Fruit fly (Drosophila melanogaster) whole organism, embryonic: ENCODE data around the gene Dus1.
A peak's percentile ranks its signal among the peaks of the same experiment; 100 is the strongest.

Experiments used
- ATbp ChIP-seq: fragments of 200-800 bp; sonication (Bioruptor generic); optimal IDR thresholded peaks from 2 replicates; lab custom pipeline; 2017; ENCODE audit warnings: missing biosample characterization, mild to moderate bottlenecking, missing genetic modification characterization, missing genetic modification reagents
- Asciz ChIP-seq: fragments of 200-800 bp; sonication (Bioruptor generic); optimal IDR thresholded peaks from 2 replicates; lab custom pipeline; 2017; ENCODE audit warnings: missing biosample characterization, mild to moderate bottlenecking, missing genetic modification characterization, missing genetic modification reagents
- Bteb2 ChIP-seq: fragments of 200-800 bp; sonication (Bioruptor generic); optimal IDR thresholded peaks from 2 replicates; lab custom pipeline; 2016; ENCODE audit warnings: missing biosample characterization, missing genetic modification characterization
- CG10366 ChIP-seq: fragments of 200-800 bp; sonication (Bioruptor generic); IDR thresholded peaks from 2 replicates; pipeline ENCODE4 v1.3.6; 2022; ENCODE audit warnings: missing biosample characterization, missing genetic modification characterization
- CG12104 ChIP-seq: fragments of 200-800 bp; sonication (Bioruptor generic); optimal IDR thresholded peaks from 3 replicates; lab custom pipeline; 2016; ENCODE audit warnings: missing biosample characterization, missing genetic modification characterization
- CG12155 ChIP-seq: fragments of 200-800 bp; sonication (Bioruptor generic); optimal IDR thresholded peaks from 3 replicates; lab custom pipeline; 2016; ENCODE audit warnings: missing biosample characterization, missing genetic modification characterization
- CG13296 ChIP-seq: fragments of 200-800 bp; sonication (Bioruptor generic); optimal IDR thresholded peaks from 3 replicates; lab custom pipeline; 2018; ENCODE audit warnings: missing biosample characterization, mild to moderate bottlenecking, missing genetic modification characterization
- CG13894 ChIP-seq: fragments of 200-800 bp; sonication (Bioruptor generic); optimal IDR thresholded peaks from 3 replicates; lab custom pipeline; 2018; ENCODE audit warnings: missing biosample characterization, mild to moderate bottlenecking, missing genetic modification characterization, moderate library complexity
- CG14860 ChIP-seq: fragments of 200-800 bp; sonication (Bioruptor generic); IDR thresholded peaks from 3 replicates; pipeline ENCODE4 v1.3.6; 2022; ENCODE audit warnings: missing biosample characterization, missing genetic modification characterization; ENCODE audit not compliant: partially characterized antibody
- CG1603 ChIP-seq: fragments of 200-800 bp; sonication (Bioruptor generic); optimal IDR thresholded peaks from 2 replicates; lab custom pipeline; 2019; ENCODE audit warnings: missing biosample characterization, mild to moderate bottlenecking, missing genetic modification characterization, moderate library complexity
- CG17186 ChIP-seq: fragments of 200-800 bp; sonication (Bioruptor generic); optimal IDR thresholded peaks from 3 replicates; lab custom pipeline; 2017; ENCODE audit warnings: missing biosample characterization, missing genetic modification reagents, missing genetic modification characterization
- CG1792 ChIP-seq: fragments of 200-800 bp; sonication (Bioruptor generic); optimal IDR thresholded peaks from 2 replicates; lab custom pipeline; 2016; ENCODE audit warnings: missing biosample characterization, missing genetic modification characterization
- CG1832 ChIP-seq: fragments of 200-800 bp; sonication (Bioruptor generic); optimal IDR thresholded peaks from 2 replicates; lab custom pipeline; 2017; ENCODE audit warnings: missing biosample characterization, mild to moderate bottlenecking, missing genetic modification characterization, inconsistent platforms
- CG2678 ChIP-seq: fragments of 200-800 bp; sonication (Bioruptor generic); optimal IDR thresholded peaks from 3 replicates; lab custom pipeline; 2019; ENCODE audit warnings: missing biosample characterization, mild to moderate bottlenecking, missing genetic modification characterization, moderate library complexity
- CG30020 ChIP-seq: fragments of 200-800 bp; optimal IDR thresholded peaks from 2 replicates; lab custom pipeline; 2019; ENCODE audit warnings: missing biosample characterization, mild to moderate bottlenecking, missing genetic modification characterization, moderate library complexity
- CG31224 ChIP-seq: fragments of 200-800 bp; sonication (Bioruptor generic); IDR thresholded peaks from 2 replicates; pipeline ENCODE4 v1.3.6; 2022; ENCODE audit warnings: missing biosample characterization, missing genetic modification characterization
- CG31388 ChIP-seq: fragments of 200-800 bp; sonication (Bioruptor generic); optimal IDR thresholded peaks from 2 replicates; lab custom pipeline; 2016; ENCODE audit warnings: missing biosample characterization, missing genetic modification characterization
- CG4424 ChIP-seq: fragments of 200-800 bp; sonication (Bioruptor generic); optimal IDR thresholded peaks from 3 replicates; lab custom pipeline; 2016; ENCODE audit warnings: missing biosample characterization, missing genetic modification characterization
- CG4820 ChIP-seq: fragments of 200-800 bp; sonication (Bioruptor generic); optimal IDR thresholded peaks from 3 replicates; lab custom pipeline; 2016; ENCODE audit warnings: missing biosample characterization, missing genetic modification characterization
- CG6175 ChIP-seq: fragments of 200-800 bp; sonication (Bioruptor generic); IDR thresholded peaks from 3 replicates; pipeline ENCODE4 v1.3.6; 2022; ENCODE audit warnings: missing biosample characterization, missing genetic modification characterization
- CG9215 ChIP-seq: fragments of 200-800 bp; sonication (Bioruptor generic); IDR thresholded peaks from 2 replicates; pipeline ENCODE4 v1.3.6; 2022; ENCODE audit warnings: missing biosample characterization, missing genetic modification characterization
- CG9727 ChIP-seq: fragments of 200-800 bp; sonication (Bioruptor generic); optimal IDR thresholded peaks from 3 replicates; lab custom pipeline; 2017; ENCODE audit warnings: missing biosample characterization, mild to moderate bottlenecking, missing genetic modification characterization
- CTCF ChIP-seq: fragments of 200-800 bp; sonication (Bioruptor generic); optimal IDR thresholded peaks from 2 replicates; lab custom pipeline; 2017; ENCODE audit warnings: missing biosample characterization, mild to moderate bottlenecking, missing genetic modification characterization, moderate library complexity
- Ets65A ChIP-seq: fragments of 200-800 bp; sonication (Bioruptor generic); peaks from one replicate; lab custom pipeline; 2016; ENCODE audit warnings: missing biosample characterization, missing genetic modification characterization
- HHEX ChIP-seq: fragments of 200-800 bp; sonication (Bioruptor generic); optimal IDR thresholded peaks from 3 replicates; lab custom pipeline; 2017; ENCODE audit warnings: missing biosample characterization, mild to moderate bottlenecking, missing genetic modification characterization, missing genetic modification reagents
- Lim3 ChIP-seq: fragments of 200-800 bp; sonication (Bioruptor generic); IDR thresholded peaks from 2 replicates; pipeline ENCODE4 v1.3.6; 2022; ENCODE audit warnings: missing biosample characterization, missing genetic modification characterization
- MESR4 ChIP-seq: fragments of 200-800 bp; sonication (Bioruptor generic); optimal IDR thresholded peaks from 2 replicates; lab custom pipeline; 2018; ENCODE audit warnings: missing biosample characterization, mild to moderate bottlenecking, missing genetic modification characterization, moderate library complexity
- Med ChIP-seq: fragments of 200-800 bp; sonication (Bioruptor generic); peaks from one replicate; lab custom pipeline; 2016; ENCODE audit warnings: missing biosample characterization, missing genetic modification characterization, mild to moderate bottlenecking, inconsistent platforms, moderate library complexity
- Rx ChIP-seq: fragments of 200-800 bp; sonication (Bioruptor generic); IDR thresholded peaks from 2 replicates; pipeline ENCODE4 v1.3.6; 2022; ENCODE audit warnings: missing biosample characterization, missing genetic modification characterization
- Side ChIP-seq: fragments of 200-800 bp; sonication (Bioruptor generic); optimal IDR thresholded peaks from 2 replicates; lab custom pipeline; 2016; ENCODE audit warnings: missing biosample characterization, missing genetic modification characterization
- Sin3A ChIP-seq: fragments of >200 bp; optimal IDR thresholded peaks from 2 replicates; lab custom pipeline; 2018
- YL-1 ChIP-seq: fragments of 200-800 bp; sonication (Bioruptor generic); optimal IDR thresholded peaks from 3 replicates; lab custom pipeline; 2017; ENCODE audit warnings: missing biosample characterization, mild to moderate bottlenecking, missing genetic modification characterization
- ara ChIP-seq: fragments of 200-800 bp; sonication (Bioruptor generic); IDR thresholded peaks from 2 replicates; pipeline ENCODE4 v1.3.6; 2022; ENCODE audit warnings: missing biosample characterization, missing genetic modification characterization
- btn ChIP-seq: fragments of 200-800 bp; sonication (Bioruptor generic); optimal IDR thresholded peaks from 2 replicates; lab custom pipeline; 2016; ENCODE audit warnings: missing biosample characterization, missing genetic modification characterization
- crp ChIP-seq, 2 experiments: fragments of 200-800 bp; sonication (Bioruptor generic); optimal IDR thresholded peaks; 2 replicates in 1 of 2; 3 replicates in 1 of 2; lab custom pipeline; 2017; ENCODE audit warnings: missing biosample characterization in 2 of 2, missing genetic modification characterization in 2 of 2, mild to moderate bottlenecking in 1 of 2, moderate library complexity in 1 of 2
- dmrt11E ChIP-seq: fragments of 200-800 bp; sonication (Bioruptor generic); optimal IDR thresholded peaks from 3 replicates; lab custom pipeline; 2018; ENCODE audit warnings: missing biosample characterization, mild to moderate bottlenecking, missing genetic modification characterization, moderate library complexity
- dpn ChIP-seq, 2 experiments: fragments of 200-800 bp; sonication (Bioruptor generic); optimal IDR thresholded peaks; 3 replicates each; lab custom pipeline; 2016; ENCODE audit warnings: missing biosample characterization in 2 of 2, missing genetic modification characterization in 2 of 2
- gfzf ChIP-seq: fragments of 200-800 bp; sonication (Bioruptor generic); optimal IDR thresholded peaks from 2 replicates; lab custom pipeline; 2016; ENCODE audit warnings: missing biosample characterization, mild to moderate bottlenecking, missing genetic modification characterization, moderate library complexity
- hb ChIP-seq: fragments of 200-800 bp; sonication (Bioruptor generic); IDR thresholded peaks from 3 replicates; pipeline ENCODE4 v1.3.6; 2022; ENCODE audit warnings: missing biosample characterization, missing genetic modification characterization; ENCODE audit not compliant: partially characterized antibody
- hkb ChIP-seq, 2 experiments: fragments of 200-800 bp in 1 of 2; fragments of >200 bp in 1 of 2; sonication (Bioruptor generic) in 1 of 2; IDR thresholded peaks in 1 of 2; optimal IDR thresholded peaks in 1 of 2; 2 replicates each; pipeline versions ENCODE4 v1.3.6 to Lab custom; 2017 to 2022; ENCODE audit warnings: missing biosample characterization in 1 of 2, missing genetic modification characterization in 1 of 2
- kay ChIP-seq: fragments of 200-800 bp; sonication (Bioruptor generic); optimal IDR thresholded peaks from 2 replicates; lab custom pipeline; 2016; ENCODE audit warnings: missing biosample characterization, missing genetic modification characterization
- onecut ChIP-seq: fragments of 200-800 bp; sonication (Bioruptor generic); IDR thresholded peaks from 2 replicates; pipeline ENCODE4 v1.3.6; 2022; ENCODE audit warnings: missing biosample characterization, missing genetic modification characterization
- peb ChIP-seq: fragments of 200-800 bp; sonication (Bioruptor generic); IDR thresholded peaks from 2 replicates; pipeline ENCODE4 v1.3.6; 2022; ENCODE audit warnings: missing biosample characterization, missing genetic modification characterization
- pfk ChIP-seq: fragments of 200-800 bp; sonication (Bioruptor generic); optimal IDR thresholded peaks from 2 replicates; lab custom pipeline; 2018; ENCODE audit warnings: missing biosample characterization, mild to moderate bottlenecking, missing genetic modification characterization, moderate library complexity
- sc ChIP-seq, 3 experiments: fragments of >200 bp in 2 of 3; fragments of 200-800 bp in 1 of 3; sonication (Bioruptor generic) in 1 of 3; optimal IDR thresholded peaks; 2 replicates in 2 of 3; 3 replicates in 1 of 3; lab custom pipeline; 2017; ENCODE audit warnings: mild to moderate bottlenecking in 1 of 3, missing biosample characterization in 1 of 3, missing genetic modification characterization in 1 of 3, missing genetic modification reagents in 1 of 3
- sd ChIP-seq: fragments of 200-800 bp; sonication (Bioruptor generic); optimal IDR thresholded peaks from 3 replicates; lab custom pipeline; 2018; ENCODE audit warnings: missing biosample characterization, mild to moderate bottlenecking, missing genetic modification characterization, moderate library complexity
- sob ChIP-seq: fragments of 200-800 bp; sonication (Bioruptor generic); IDR thresholded peaks from 2 replicates; pipeline ENCODE4 v1.3.6; 2022; ENCODE audit warnings: missing biosample characterization, missing genetic modification characterization
- tio ChIP-seq: fragments of 200-800 bp; sonication (Bioruptor generic); optimal IDR thresholded peaks from 2 replicates; lab custom pipeline; 2017; ENCODE audit warnings: missing biosample characterization, missing genetic modification characterization, inconsistent platforms
- vfl ChIP-seq: fragments of 200-800 bp; sonication (Bioruptor generic); optimal IDR thresholded peaks from 2 replicates; lab custom pipeline; 2016; ENCODE audit warnings: missing biosample characterization, missing genetic modification characterization
- zf30C ChIP-seq: fragments of 200-800 bp; sonication (Bioruptor generic); optimal IDR thresholded peaks from 3 replicates; lab custom pipeline; 2018; ENCODE audit warnings: missing biosample characterization, mild to moderate bottlenecking, missing genetic modification characterization

Gene Dus1

DNA sequence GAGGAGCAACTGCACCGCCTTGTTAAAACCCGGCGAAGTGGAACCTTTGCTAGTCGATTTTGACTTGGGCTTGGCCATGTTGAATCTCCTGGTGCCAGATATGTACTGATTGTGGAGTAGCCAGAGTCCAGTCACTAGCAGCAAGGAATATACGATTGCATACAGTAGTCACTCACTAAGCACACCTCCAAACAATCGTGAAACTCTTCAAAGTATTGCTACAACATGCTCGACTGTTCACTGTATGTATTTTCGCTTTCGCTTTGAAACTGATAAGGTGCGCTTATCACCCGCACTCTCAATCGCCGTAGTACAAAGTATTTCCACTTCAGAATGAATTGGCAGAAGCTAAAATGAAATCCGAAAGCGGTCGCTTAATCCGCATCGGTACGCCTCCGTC lies 14.9 kb upstream of the Dus1 start (continued):
- TF ChIP-seq Lim3: no peak
- peak; percentile 25 for TF ChIP-seq kay (GFP tag; lab: Kevin White, UChicago)
- peak; percentile 34 for TF ChIP-seq Side (GFP tag; lab: Kevin White, UChicago)
- TF ChIP-seq CTCF: no peak
- TF ChIP-seq onecut (GFP tag; lab: Robert Waterston, UW): peak; percentile 70
- TF ChIP-seq CG13296: peak; percentile 62
- peak; percentile 76 for TF ChIP-seq CG10366 (GFP tag; lab: Robert Waterston, UW)
- no peak for TF ChIP-seq sc (optimal IDR thresholded peaks at IDR 0.05; lab: Kevin White, UChicago)
- no peak for TF ChIP-seq sc (GFP tag; optimal IDR thresholded peaks at IDR 0.05; lab: Kevin White, UChicago)
- no peak for TF ChIP-seq tio (GFP tag; lab: Kevin White, UChicago)
- peak; percentile 37 for TF ChIP-seq CG4820 (GFP tag; lab: Kevin White, UChicago)
- TF ChIP-seq hb (GFP tag; lab: Robert Waterston, UW): no peak
- TF ChIP-seq dpn (GFP tag; optimal IDR thresholded peaks at IDR 0.05; lab: Kevin White, UChicago): peak; percentile 73 to 83
- TF ChIP-seq CG13894 (tag; lab: Kevin White, UChicago): peak; percentile 65
- peak; percentile 13 for TF ChIP-seq CG12104 (GFP tag; lab: Kevin White, UChicago)
- TF ChIP-seq Ets65A (GFP tag; lab: Kevin White, UChicago): peak; percentile 69
- TF ChIP-seq CG1603 (tag; lab: Kevin White, UChicago): peak; percentile 57
- peak; percentile 61 for TF ChIP-seq vfl (GFP tag; lab: Kevin White, UChicago)
- TF ChIP-seq CG2678: peak; percentile 72
- TF ChIP-seq Rx (GFP tag; lab: Robert Waterston, UW): peak; percentile 63; the same call in 1 of the 2 replicates
- peak; percentile 45 for TF ChIP-seq ATbp
- TF ChIP-seq HHEX (GFP tag; lab: Kevin White, UChicago): peak; percentile 47
- no peak; the same call in 1 of the 2 replicates for TF ChIP-seq ara (GFP tag; lab: Robert Waterston, UW)
- TF ChIP-seq CG1832 (GFP tag; lab: Kevin White, UChicago): no peak
- TF ChIP-seq Bteb2: peak; percentile 53
- no peak for TF ChIP-seq YL-1 (GFP tag; lab: Kevin White, UChicago)
- no peak for TF ChIP-seq crp (GFP tag; optimal IDR thresholded peaks at IDR 0.05; lab: Kevin White, UChicago)
- no peak for TF ChIP-seq CG1792
- TF ChIP-seq CG12155 (GFP tag; lab: Kevin White, UChicago): peak; percentile 64
- no peak for TF ChIP-seq CG30020
- no peak for TF ChIP-seq CG9727 (GFP tag; lab: Kevin White, UChicago)
- TF ChIP-seq CG31388 (GFP tag; lab: Kevin White, UChicago): peak; percentile 46
- 0 out of 2 replicates have a peak, but pooled peaks have one; percentile 36 for TF ChIP-seq CG9215 (GFP tag; lab: Robert Waterston, UW)
- 0 out of 2 replicates have a peak, but pooled peaks have one; percentile 44 for TF ChIP-seq CG31224 (GFP tag; lab: Robert Waterston, UW)
- no peak for TF ChIP-seq gfzf (GFP tag; lab: Kevin White, UChicago)
- no peak for TF ChIP-seq hkb (optimal IDR thresholded peaks at IDR 0.05; lab: Kevin White, UChicago)
- TF ChIP-seq hkb (GFP tag; IDR thresholded peaks at IDR 0.05; lab: Robert Waterston, UW): peak; percentile 75
- TF ChIP-seq Sin3A: no peak
- peak; percentile 22 for TF ChIP-seq MESR4 (GFP tag; lab: Kevin White, UChicago)
- no peak for TF ChIP-seq CG14860 (GFP tag; lab: Robert Waterston, UW)
- no peak for TF ChIP-seq zf30C (GFP tag; lab: Kevin White, UChicago)
- TF ChIP-seq CG4424 (GFP tag; lab: Kevin White, UChicago): peak; percentile 29
- peak; percentile 35 for TF ChIP-seq sd (tag; lab: Kevin White, UChicago)
- no peak for TF ChIP-seq dmrt11E (tag; lab: Kevin White, UChicago)
- no peak for TF ChIP-seq Asciz (GFP tag; lab: Kevin White, UChicago)
- TF ChIP-seq sob (GFP tag; lab: Robert Waterston, UW): peak; percentile 83
- TF ChIP-seq pfk (GFP tag; lab: Kevin White, UChicago): no peak
- TF ChIP-seq Med (GFP tag; lab: Kevin White, UChicago): peak; percentile 95
- TF ChIP-seq peb (GFP tag; lab: Robert Waterston, UW): no peak
- no peak for TF ChIP-seq CG17186 (GFP tag; lab: Kevin White, UChicago)
- peak; percentile 29 for TF ChIP-seq btn (GFP tag; lab: Kevin White, UChicago)
- TF ChIP-seq CG6175 (GFP tag; lab: Robert Waterston, UW): 0 out of 3 replicates have a peak, but pooled peaks have one; percentile 40
